Fruit fly (Drosophila melanogaster) whole organism, larva: Measurements from ENCODE around the gene mthl2.

Experiments used
- noc ChIP-seq: fragments of 200-800 bp; sonication (Bioruptor generic); optimal IDR thresholded peaks from 3 replicates; lab custom pipeline; 2019; ENCODE audit warnings: missing biosample characterization, mild to moderate bottlenecking, missing genetic modification characterization, moderate library complexity

The mthl2 gene

DNA sequence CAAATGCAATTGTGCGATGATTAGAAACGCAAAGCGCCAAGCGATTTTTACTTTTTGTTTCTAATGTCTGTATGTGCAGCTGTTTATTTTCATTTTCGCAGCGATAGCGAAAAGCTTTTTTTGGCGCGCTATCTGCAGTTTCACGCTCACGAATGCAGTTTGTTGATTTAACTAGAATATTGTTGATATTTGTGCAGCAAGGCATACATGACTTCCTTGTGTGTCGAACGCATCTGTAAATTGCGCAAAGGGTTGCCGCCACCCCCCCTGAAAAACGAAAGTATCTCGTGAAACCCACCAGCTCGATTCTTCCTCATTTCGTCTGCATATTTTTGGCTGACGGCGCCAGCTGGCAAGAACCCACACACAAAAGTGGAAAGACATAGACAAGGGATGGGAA is 37.0 kb downstream of the mthl2 start:
- TF ChIP-seq noc (tag; lab: Kevin White, UChicago): no peak

DNA sequence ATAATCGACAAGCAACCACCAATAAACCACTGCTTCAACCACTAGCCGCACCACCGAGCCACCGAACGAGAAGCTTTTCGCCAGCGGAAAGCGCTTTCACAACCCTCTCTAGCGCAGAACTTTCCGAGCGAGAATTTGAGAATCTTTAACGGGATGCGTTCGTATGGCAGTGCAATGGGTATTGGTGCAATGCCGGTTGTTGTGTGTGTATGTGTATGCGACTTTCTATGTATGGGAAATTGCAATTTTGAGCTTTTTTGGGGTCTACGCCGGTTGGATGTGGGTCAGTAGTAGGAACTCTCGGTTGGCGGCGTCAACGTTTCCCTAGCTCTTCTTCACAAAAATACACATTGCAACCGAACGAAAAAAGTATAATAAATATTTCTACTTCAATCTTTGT is 38.2 kb downstream of the mthl2 start:
- TF ChIP-seq noc (tag; lab: Kevin White, UChicago): no peak

DNA sequence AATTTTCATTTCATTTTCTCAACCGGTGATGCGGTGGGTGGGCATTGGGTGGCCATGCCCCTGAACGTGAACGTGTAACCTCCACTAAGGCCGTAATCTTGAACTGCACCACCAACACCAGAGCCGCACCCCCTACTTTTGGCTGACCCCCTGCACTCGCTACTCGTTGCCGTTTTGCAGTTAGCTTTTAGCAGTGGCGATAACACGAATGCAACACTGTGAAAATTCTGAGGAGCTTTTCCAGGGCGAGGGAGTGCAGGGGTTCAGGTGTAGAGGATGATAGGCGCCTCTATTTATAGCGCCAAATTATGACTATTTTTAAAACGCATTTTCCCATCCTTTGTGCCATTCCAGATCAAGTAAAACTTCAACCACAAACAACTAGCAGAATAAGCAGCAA is 39.1 kb downstream of the mthl2 start:
- no peak for TF ChIP-seq noc (tag; lab: Kevin White, UChicago)

DNA sequence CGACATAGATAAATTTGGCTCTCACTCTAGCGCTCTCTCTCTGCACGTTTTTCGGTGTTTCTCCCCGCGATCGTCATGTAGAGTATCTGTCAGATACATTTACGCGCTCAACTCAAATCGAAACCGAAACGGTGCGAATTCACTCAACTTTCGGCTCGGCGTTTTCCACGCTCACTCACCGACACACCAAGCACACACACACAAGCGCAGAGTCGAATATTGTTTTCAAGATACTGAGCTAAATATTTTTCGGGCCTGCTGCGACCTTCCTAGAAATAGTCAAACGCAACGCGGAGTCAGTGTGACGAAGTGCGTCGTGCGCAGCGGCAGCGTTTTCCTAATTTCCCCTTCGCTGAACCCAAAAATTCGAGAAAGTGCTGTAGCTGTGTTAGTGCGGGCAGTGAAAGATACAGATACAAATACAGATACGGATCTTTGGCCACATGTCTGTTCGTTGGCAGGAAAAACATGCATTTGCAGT is 49.9 kb downstream of the mthl2 start, which contains the start of gene lin-28:
TSS of gene lin-28 (plus strand) at position 279 of the 481 bp plus-strand sequence.
- no peak for TF ChIP-seq noc (tag; lab: Kevin White, UChicago)

- TF ChIP-seq noc (tag; lab: Kevin White, UChicago): no peak
Observed at dm6 chr3L:5654955-5655750, 50.6 kb downstream of the mthl2 start.

dm6 chr3L:5655751-5656276 is 51.2 kb downstream of the mthl2 start:
- TF ChIP-seq noc (tag; lab: Kevin White, UChicago): no peak
